Worm (Caenorhabditis elegans) whole organism, young adult: Measurements from ENCODE around the gene B0393.9.

Source experiments
- B0261.1 ChIP-seq: sonication (generic microtip); optimal IDR thresholded peaks from 2 replicates; lab custom pipeline; 2016; ENCODE audit warnings: mild to moderate bottlenecking, missing genetic modification characterization, moderate library complexity, missing compliant biosample characterization
- C06A6.2 ChIP-seq: fragments of 200-800 bp; sonication (Bioruptor generic); conservative IDR thresholded peaks from 2 replicates; pipeline ENCODE4 v1.3.6; 2022; ENCODE audit warnings: missing genetic modification characterization, missing compliant biosample characterization
- C17E4.6 ChIP-seq: fragments of 200-800 bp; sonication (Bioruptor generic); IDR thresholded peaks from 2 replicates; pipeline ENCODE4 v1.3.6; 2022; ENCODE audit warnings: missing genetic modification reagents, missing genetic modification characterization, missing compliant biosample characterization
- F22D6.2 ChIP-seq: sonication (generic microtip); optimal IDR thresholded peaks from 2 replicates; lab custom pipeline; 2016; ENCODE audit warnings: mild to moderate bottlenecking, missing genetic modification characterization, missing compliant biosample characterization
- F37B4.10 ChIP-seq: fragments of 200-800 bp; sonication (Bioruptor generic); IDR thresholded peaks from 2 replicates; pipeline ENCODE4 v1.3.6; 2022; ENCODE audit warnings: missing genetic modification characterization, missing compliant biosample characterization
- K11D2.4 ChIP-seq: fragments of 200-800 bp; sonication (Bioruptor generic); IDR thresholded peaks from 2 replicates; pipeline ENCODE4 v1.3.6; 2022; ENCODE audit warnings: missing genetic modification reagents, missing genetic modification characterization, missing compliant biosample characterization
- ama-1 ChIP-seq, 3 experiments: fragments of 150-350 bp in 1 of 3; sonication (generic microtip) in 2 of 3; optimal IDR thresholded peaks; 2 replicates each; lab custom pipeline; 2014 to 2018; ENCODE audit warnings: missing biosample characterization in 2 of 3, missing genetic modification characterization in 2 of 3, missing genetic modification reagents in 2 of 3
- atf-7 ChIP-seq: sonication (generic microtip); optimal IDR thresholded peaks from 2 replicates; lab custom pipeline; 2017; ENCODE audit warnings: mild to moderate bottlenecking, missing genetic modification characterization, missing compliant biosample characterization
- ccch-3 ChIP-seq: fragments of 200-800 bp; sonication (Bioruptor generic); optimal IDR thresholded peaks from 2 replicates; lab custom pipeline; 2018; ENCODE audit warnings: mild to moderate bottlenecking, missing genetic modification characterization, missing compliant biosample characterization
- cebp-1 ChIP-seq, 2 experiments: fragments of 200-800 bp in 1 of 2; sonication (Bioruptor generic) in 1 of 2; sonication (generic microtip) in 1 of 2; IDR thresholded peaks in 1 of 2; optimal IDR thresholded peaks in 1 of 2; 2 replicates each; pipeline versions ENCODE4 v1.3.6 to Lab custom; 2017 to 2022; ENCODE audit warnings: missing compliant biosample characterization in 2 of 2, missing genetic modification characterization in 2 of 2, mild to moderate bottlenecking in 1 of 2, missing genetic modification reagents in 1 of 2, moderate library complexity in 1 of 2
- ceh-27 ChIP-seq: fragments of 200-800 bp; sonication (Bioruptor generic); optimal IDR thresholded peaks from 2 replicates; lab custom pipeline; 2018; ENCODE audit warnings: mild to moderate bottlenecking, missing genetic modification characterization, moderate library complexity, missing compliant biosample characterization
- ceh-79 ChIP-seq: sonication (generic microtip); optimal IDR thresholded peaks from 2 replicates; lab custom pipeline; 2017; ENCODE audit warnings: mild to moderate bottlenecking, missing genetic modification characterization, missing compliant biosample characterization
- ceh-91 ChIP-seq: fragments of 200-800 bp; sonication (Bioruptor generic); IDR thresholded peaks from 2 replicates; pipeline ENCODE4 v1.3.6; 2022; ENCODE audit warnings: missing genetic modification reagents, missing genetic modification characterization, missing compliant biosample characterization
- die-1 ChIP-seq: sonication (generic microtip); optimal IDR thresholded peaks from 2 replicates; lab custom pipeline; 2016; ENCODE audit warnings: missing genotype, mild to moderate bottlenecking, missing genetic modification characterization, missing compliant biosample characterization
- dox-1 ChIP-seq: fragments of 200-800 bp; sonication (Bioruptor generic); IDR thresholded peaks from 2 replicates; pipeline ENCODE4 v1.3.6; 2022; ENCODE audit warnings: missing genetic modification reagents, missing genetic modification characterization, missing compliant biosample characterization
- hsf-1 ChIP-seq: fragments of 200-800 bp; sonication (Bioruptor generic); IDR thresholded peaks from 2 replicates; pipeline ENCODE4 v1.3.6; 2022; ENCODE audit warnings: missing genetic modification reagents, missing genetic modification characterization, missing compliant biosample characterization
- lsl-1 ChIP-seq: fragments of 200-800 bp; sonication (Bioruptor generic); optimal IDR thresholded peaks from 2 replicates; lab custom pipeline; 2018; ENCODE audit warnings: mild to moderate bottlenecking, missing genetic modification characterization, moderate library complexity, missing compliant biosample characterization
- madf-6 ChIP-seq: fragments of 200-800 bp; sonication (Bioruptor generic); IDR thresholded peaks from 2 replicates; pipeline ENCODE4 v1.3.6; 2022; ENCODE audit warnings: missing genetic modification reagents, missing genetic modification characterization, missing compliant biosample characterization
- madf-8 ChIP-seq: fragments of 200-800 bp; sonication (Bioruptor generic); conservative IDR thresholded peaks from 2 replicates; pipeline ENCODE4 v1.3.6; 2022; ENCODE audit warnings: missing genetic modification reagents, missing genetic modification characterization, missing compliant biosample characterization
- mel-28 ChIP-seq: sonication (generic microtip); optimal IDR thresholded peaks from 2 replicates; lab custom pipeline; 2016; ENCODE audit warnings: borderline replicate concordance, mild to moderate bottlenecking, missing genetic modification characterization, missing compliant biosample characterization
- nhr-179 ChIP-seq: sonication (generic microtip); optimal IDR thresholded peaks from 2 replicates; lab custom pipeline; 2016; ENCODE audit warnings: mild to moderate bottlenecking, missing genetic modification characterization, missing compliant biosample characterization
- nhr-90 ChIP-seq: sonication (generic microtip); optimal IDR thresholded peaks from 2 replicates; lab custom pipeline; 2016; ENCODE audit warnings: missing genotype, mild to moderate bottlenecking, missing genetic modification characterization, missing compliant biosample characterization
- snpc-1.1 ChIP-seq: sonication (generic microtip); optimal IDR thresholded peaks from 2 replicates; lab custom pipeline; 2017; ENCODE audit warnings: missing genetic modification characterization, mild to moderate bottlenecking, missing compliant biosample characterization, antibody characterized with exemption, moderate library complexity, missing genotype, missing genetic modification reagents; ENCODE audit not compliant: insufficient read depth
- snpc-3.4 ChIP-seq: sonication (generic microtip); optimal IDR thresholded peaks from 2 replicates; lab custom pipeline; 2017; ENCODE audit warnings: missing genetic modification characterization, mild to moderate bottlenecking, missing compliant biosample characterization, antibody characterized with exemption, moderate library complexity, missing genotype, missing genetic modification reagents
- tbp1 ChIP-seq: fragments of 200-800 bp; sonication (Bioruptor generic); optimal IDR thresholded peaks from 2 replicates; lab custom pipeline; 2018; ENCODE audit warnings: mild to moderate bottlenecking, missing genetic modification characterization, missing compliant biosample characterization
- unc-130 ChIP-seq: sonication (generic microtip); optimal IDR thresholded peaks from 2 replicates; lab custom pipeline; 2016; ENCODE audit warnings: missing genetic modification reagents, missing genetic modification characterization, missing compliant biosample characterization
- xnd-1 ChIP-seq: sonication (generic microtip); optimal IDR thresholded peaks from 2 replicates; lab custom pipeline; 2016; ENCODE audit warnings: missing genotype, missing genetic modification reagents, missing genetic modification characterization, missing compliant biosample characterization
- zim-3 ChIP-seq: sonication (generic microtip); optimal IDR thresholded peaks from 2 replicates; lab custom pipeline; 2017; ENCODE audit warnings: mild to moderate bottlenecking, missing genetic modification characterization, moderate library complexity, missing compliant biosample characterization
- ztf-18 ChIP-seq: sonication (generic microtip); optimal IDR thresholded peaks from 2 replicates; lab custom pipeline; 2016; ENCODE audit warnings: missing genotype, mild to moderate bottlenecking, missing genetic modification characterization, missing compliant biosample characterization
- ztf-22 ChIP-seq: fragments of 200-800 bp; sonication (Bioruptor generic); optimal IDR thresholded peaks from 2 replicates; lab custom pipeline; 2018; ENCODE audit warnings: mild to moderate bottlenecking, missing genetic modification characterization, moderate library complexity, missing compliant biosample characterization
- ztf-3 ChIP-seq: fragments of 200-800 bp; sonication (Bioruptor generic); optimal IDR thresholded peaks from 2 replicates; lab custom pipeline; 2018; ENCODE audit warnings: mild to moderate bottlenecking, missing genetic modification characterization, missing compliant biosample characterization

B0393.9 gene

DNA sequence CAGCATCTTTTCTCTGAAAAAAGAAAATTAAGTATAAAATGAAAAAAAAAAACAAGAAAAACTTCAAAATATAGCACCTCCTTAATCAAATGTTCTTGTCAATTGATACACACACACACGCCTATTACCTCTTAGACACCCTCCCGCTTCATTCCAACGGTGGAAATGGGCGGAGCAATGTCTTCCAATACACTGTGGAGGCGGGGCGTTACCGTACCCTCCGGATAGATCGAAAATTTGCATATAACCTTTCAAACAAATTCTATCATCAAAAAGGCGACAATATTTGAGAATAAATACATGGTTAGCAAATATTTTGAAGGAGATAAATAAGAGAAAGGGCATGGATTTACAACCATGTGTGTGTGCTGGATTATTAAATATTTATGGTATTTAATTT lies 28.1 kb upstream of the B0393.9 start (continued):
- TF ChIP-seq snpc-1.1 (tag; lab: Kevin White, UChicago) (no peak), tbp1 (GFP tag; lab: Kevin White, UChicago) (no peak), madf-8 (no peak), ztf-18 (tag; lab: Kevin White, UChicago) (no peak), zim-3 (no peak), F37B4.10 (GFP tag; lab: Robert Waterston, UW) (no peak), nhr-90 (no peak), ceh-79 (no peak), atf-7 (tag; lab: Kevin White, UChicago) (no peak), xnd-1 (no peak), unc-130 (GFP tag; lab: Kevin White, UChicago) (no peak), ceh-91 (GFP tag; lab: Robert Waterston, UW) (no peak), ztf-3 (GFP tag; lab: Kevin White, UChicago) (no peak), snpc-3.4 (tag; lab: Kevin White, UChicago) (peak; percentile 26), madf-6 (peak; percentile 47; the same call in 1 of the 2 replicates), ccch-3 (no peak), K11D2.4 (GFP tag; lab: Robert Waterston, UW) (no peak), ceh-27 (GFP tag; lab: Kevin White, UChicago) (no peak), hsf-1 (GFP tag; lab: Robert Waterston, UW) (peak; percentile 18; the same call in 1 of the 2 replicates), F22D6.2 (tag; lab: Kevin White, UChicago) (no peak), lsl-1 (GFP tag; lab: Kevin White, UChicago) (no peak), mel-28 (tag; lab: Kevin White, UChicago) (no peak), dox-1 (GFP tag; lab: Robert Waterston, UW) (no peak)

DNA sequence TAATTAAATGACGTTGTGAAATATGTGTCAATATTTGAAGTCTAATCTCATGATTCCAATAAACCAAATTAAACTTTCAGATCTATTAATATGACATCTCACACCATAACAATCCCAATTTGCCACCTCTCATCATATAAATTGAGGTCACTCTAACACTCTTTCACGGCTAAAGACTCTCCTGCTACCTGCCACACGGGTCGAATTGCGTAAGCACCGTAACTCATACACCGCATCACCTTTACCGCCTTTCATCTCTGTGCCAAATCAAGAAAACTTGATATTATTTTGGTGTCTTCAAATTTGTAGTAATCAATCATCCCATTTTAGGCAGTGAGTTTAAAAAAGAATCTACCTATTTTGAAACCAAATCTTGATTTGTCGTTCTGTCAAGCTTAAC lies 26.4 kb upstream of the B0393.9 start:
- TF ChIP-seq nhr-179 (tag; lab: Kevin White, UChicago) (no peak), ama-1 (optimal IDR thresholded peaks at IDR 0.05; lab: Kevin White, UChicago) (no peak), ama-1 (GFP tag; optimal IDR thresholded peaks at IDR 0.05; lab: Kevin White, UChicago) (no peak), B0261.1 (tag; lab: Kevin White, UChicago) (no peak), ztf-22 (GFP tag; lab: Kevin White, UChicago) (no peak), K11D2.4 (GFP tag; lab: Robert Waterston, UW) (no peak), die-1 (no peak), cebp-1 (GFP tag; IDR thresholded peaks at IDR 0.05; lab: Robert Waterston, UW) (no peak), cebp-1 (tag; optimal IDR thresholded peaks at IDR 0.05; lab: Kevin White, UChicago) (no peak), dox-1 (GFP tag; lab: Robert Waterston, UW) (no peak)
- TF ChIP-seq, all 124 proteins: peak for 0

DNA sequence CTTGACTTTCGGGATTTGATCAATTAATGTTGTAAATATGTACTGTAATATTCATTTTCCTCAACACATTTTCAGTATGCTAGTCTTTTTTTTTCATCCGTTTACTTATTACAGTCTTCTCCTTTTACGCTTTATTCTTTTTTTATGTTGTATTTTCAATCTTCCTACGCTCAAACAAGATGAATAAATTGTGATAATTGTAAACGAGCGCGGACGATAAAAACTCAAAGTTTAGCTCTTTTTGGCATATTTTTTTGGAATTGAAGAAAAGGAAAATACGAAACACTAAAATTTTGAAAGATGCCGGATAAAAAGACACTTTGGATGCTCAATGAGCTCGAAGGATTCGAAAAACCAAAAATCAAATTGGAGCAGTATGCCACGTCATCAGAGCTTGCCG lies 22.8 kb upstream of the B0393.9 start, which contains the start of gene metl-5:
Gene metl-5 (plus strand): TSS at position 301 of the 400 bp plus-strand sequence.
- 0 out of 2 replicates have a peak, but pooled peaks have one; percentile 37 for TF ChIP-seq hsf-1 (GFP tag; lab: Robert Waterston, UW)
- TF ChIP-seq C17E4.6 (GFP tag; lab: Robert Waterston, UW) = no peak
- TF ChIP-seq snpc-1.1 (tag; lab: Kevin White, UChicago) = no peak
- TF ChIP-seq madf-6 = 0 out of 2 replicates have a peak, but pooled peaks have one; percentile 13

DNA sequence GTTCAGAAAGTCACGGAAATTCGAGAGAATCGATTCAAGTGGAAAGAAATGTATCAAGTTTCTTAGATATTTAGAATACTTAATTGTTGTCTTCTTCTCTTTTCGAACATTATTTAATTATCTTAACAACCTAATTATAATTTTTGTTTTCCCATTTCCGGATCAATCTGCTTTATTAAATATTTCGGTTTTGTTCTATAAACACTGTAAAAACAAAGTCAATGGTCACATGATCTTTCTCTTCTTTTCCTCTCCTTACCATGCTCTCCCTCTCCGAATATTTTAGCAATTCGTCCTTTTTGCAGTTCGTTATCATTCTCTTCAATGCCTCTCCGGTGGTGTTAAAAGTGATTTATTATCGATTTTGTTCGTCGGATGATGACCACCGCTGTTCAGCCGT lies 16.6 kb upstream of the B0393.9 start, which contains the start of gene tag-325:
Gene tag-325 (plus strand): TSS at position 301 of the 400 bp plus-strand sequence.
- TF ChIP-seq cebp-1 (GFP tag; IDR thresholded peaks at IDR 0.05; lab: Robert Waterston, UW) (no peak), cebp-1 (tag; optimal IDR thresholded peaks at IDR 0.05; lab: Kevin White, UChicago) (peak; percentile 60), C06A6.2 (no peak)
